Worm (Caenorhabditis elegans): ENCODE data around the gene atgl-1.

atgl-1 gene

DNA sequence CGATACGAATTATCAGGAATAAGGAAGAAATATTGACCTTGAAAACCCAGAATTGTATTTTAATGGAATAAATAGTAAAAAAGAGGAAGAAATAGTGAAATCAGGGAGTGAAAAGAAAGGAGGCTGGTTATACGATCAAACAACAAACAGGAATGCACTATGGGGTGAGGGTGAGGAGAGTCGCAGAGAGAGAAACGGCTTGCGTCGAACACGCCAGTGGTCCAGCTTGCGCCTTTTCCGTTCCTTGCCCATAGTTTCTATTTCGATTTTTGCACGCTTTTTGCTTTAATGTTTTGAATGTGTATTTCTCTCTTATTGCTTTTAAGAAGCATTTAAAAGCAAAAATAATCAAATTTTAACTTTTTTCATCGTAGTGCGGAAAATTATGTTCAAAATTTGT lies 34.4 kb upstream of the atgl-1 start (continued):
- TF ChIP-seq nhr-27 (tag; optimal IDR thresholded peaks at IDR 0.05), result no peak
- no peak for TF ChIP-seq unc-130 (GFP tag; optimal IDR thresholded peaks at IDR 0.05)
- TF ChIP-seq hmg-1.2 (GFP tag; IDR thresholded peaks at IDR 0.05), result peak; percentile 68; the same call in 1 of the 2 replicates
- TF ChIP-seq nhr-179 (tag; optimal IDR thresholded peaks at IDR 0.05), result no peak
- TF ChIP-seq pha-4 (tag; optimal IDR thresholded peaks at IDR 0.05), result peak; percentile 44
- TF ChIP-seq Y79H2A.3 (GFP tag; conservative IDR thresholded peaks at IDR 0.05), result no peak
- TF ChIP-seq repo-1 (tag; optimal IDR thresholded peaks at IDR 0.05), result no peak
- peak; percentile 48 for TF ChIP-seq snpc-4 (GFP tag; optimal IDR thresholded peaks at IDR 0.05)
- peak; percentile 14 to 62 (median 31) for TF ChIP-seq snpc-4 (tag; optimal IDR thresholded peaks at IDR 0.05)
- no peak for TF ChIP-seq sptf-2 (GFP tag; optimal IDR thresholded peaks at IDR 0.05)
- TF ChIP-seq ceh-79 (tag; optimal IDR thresholded peaks at IDR 0.05), result no peak
- no peak for TF ChIP-seq C17E4.6 (GFP tag; IDR thresholded peaks at IDR 0.05)
- peak; percentile 66 for TF ChIP-seq tbp1 (GFP tag; optimal IDR thresholded peaks at IDR 0.05)
- TF ChIP-seq egl-18 (GFP tag; IDR thresholded peaks at IDR 0.05), result no peak
- no peak for TF ChIP-seq F39B2.1 (GFP tag; IDR thresholded peaks at IDR 0.05)
- TF ChIP-seq lin-54 (GFP tag; optimal IDR thresholded peaks at IDR 0.05), result peak; percentile 70
- TF ChIP-seq hlh-12 (tag; optimal IDR thresholded peaks at IDR 0.05), result no peak
- no peak for TF ChIP-seq F22D6.2 (tag; optimal IDR thresholded peaks at IDR 0.05)
- no peak for TF ChIP-seq hlh-26 (GFP tag; conservative IDR thresholded peaks at IDR 0.05)
- TF ChIP-seq B0336.3 (GFP tag; IDR thresholded peaks at IDR 0.05), result peak; percentile 62
- TF ChIP-seq F10E7.11 (tag; optimal IDR thresholded peaks at IDR 0.05), result no peak
- no peak for TF ChIP-seq hrde-1 (tag; optimal IDR thresholded peaks at IDR 0.05; ENCODE audit: borderline replicate concordance)
- TF ChIP-seq ccch-3 (GFP tag; optimal IDR thresholded peaks at IDR 0.05), result no peak
- TF ChIP-seq lir-1 (GFP tag; conservative IDR thresholded peaks at IDR 0.05), result no peak; the same call in 1 of the 2 replicates
- no peak for TF ChIP-seq let-607 (tag; optimal IDR thresholded peaks at IDR 0.05)
- TF ChIP-seq fkh-3 (tag; optimal IDR thresholded peaks at IDR 0.05), result no peak
- TF ChIP-seq ceh-91 (GFP tag; IDR thresholded peaks at IDR 0.05), result peak; percentile 55; the same call in 1 of the 2 replicates
- TF ChIP-seq cebp-2 (GFP tag; IDR thresholded peaks at IDR 0.05), result no peak
- TF ChIP-seq nfya-1 (tag; optimal IDR thresholded peaks at IDR 0.05; ENCODE audit: borderline replicate concordance, insufficient read depth), result no peak
- TF ChIP-seq dpl-1 (GFP tag; optimal IDR thresholded peaks at IDR 0.05), result peak; percentile 49
- TF ChIP-seq unc-62 (GFP tag; optimal IDR thresholded peaks at IDR 0.05), result no peak
- TF ChIP-seq ets-4 (GFP tag; optimal IDR thresholded peaks at IDR 0.05), result no peak
- no peak for TF ChIP-seq tbx-9 (tag; optimal IDR thresholded peaks at IDR 0.05; ENCODE audit: borderline replicate concordance)
- TF ChIP-seq madf-3 (GFP tag; IDR thresholded peaks at IDR 0.05), result 0 out of 2 replicates have a peak, but pooled peaks have one; percentile 39
- TF ChIP-seq him-1 (tag; optimal IDR thresholded peaks at IDR 0.05), result no peak
- no peak for TF ChIP-seq egl-44 (GFP tag; IDR thresholded peaks at IDR 0.05)
- no peak for TF ChIP-seq ceh-40 (GFP tag; IDR thresholded peaks at IDR 0.05)
- peak; percentile 88 for TF ChIP-seq zfh-2 (GFP tag; conservative IDR thresholded peaks at IDR 0.05)
- no peak for TF ChIP-seq B0019.2 (GFP tag; conservative IDR thresholded peaks at IDR 0.05)
- TF ChIP-seq mxl-1 (tag; optimal IDR thresholded peaks at IDR 0.05), result no peak
- no peak for TF ChIP-seq ekl-4 (GFP tag; IDR thresholded peaks at IDR 0.05)
- TF ChIP-seq nfyb-1 (GFP tag; IDR thresholded peaks at IDR 0.05), result no peak
- TF ChIP-seq lsl-1 (GFP tag; optimal IDR thresholded peaks at IDR 0.05), result peak; percentile 65
- TF ChIP-seq lin-35 (GFP tag; optimal IDR thresholded peaks at IDR 0.05), result peak in 1 of 3 experiments; percentile 86
- TF ChIP-seq mcd-1 (GFP tag; IDR thresholded peaks at IDR 0.05), result peak; percentile 77
- peak; percentile 34; the same call in 1 of the 2 replicates for TF ChIP-seq ceh-100 (GFP tag; IDR thresholded peaks at IDR 0.05)
- TF ChIP-seq madf-6 (GFP tag; IDR thresholded peaks at IDR 0.05), result peak; percentile 55; the same call in 1 of the 2 replicates
- peak; percentile 55; the same call in 1 of the 2 replicates for TF ChIP-seq Y53G8AR.9 (GFP tag; conservative IDR thresholded peaks at IDR 0.05)
- no peak for TF ChIP-seq nfya-2 (GFP tag; IDR thresholded peaks at IDR 0.05)
